Fruit fly (Drosophila melanogaster): ENCODE data around the gene qin.

qin gene

DNA sequence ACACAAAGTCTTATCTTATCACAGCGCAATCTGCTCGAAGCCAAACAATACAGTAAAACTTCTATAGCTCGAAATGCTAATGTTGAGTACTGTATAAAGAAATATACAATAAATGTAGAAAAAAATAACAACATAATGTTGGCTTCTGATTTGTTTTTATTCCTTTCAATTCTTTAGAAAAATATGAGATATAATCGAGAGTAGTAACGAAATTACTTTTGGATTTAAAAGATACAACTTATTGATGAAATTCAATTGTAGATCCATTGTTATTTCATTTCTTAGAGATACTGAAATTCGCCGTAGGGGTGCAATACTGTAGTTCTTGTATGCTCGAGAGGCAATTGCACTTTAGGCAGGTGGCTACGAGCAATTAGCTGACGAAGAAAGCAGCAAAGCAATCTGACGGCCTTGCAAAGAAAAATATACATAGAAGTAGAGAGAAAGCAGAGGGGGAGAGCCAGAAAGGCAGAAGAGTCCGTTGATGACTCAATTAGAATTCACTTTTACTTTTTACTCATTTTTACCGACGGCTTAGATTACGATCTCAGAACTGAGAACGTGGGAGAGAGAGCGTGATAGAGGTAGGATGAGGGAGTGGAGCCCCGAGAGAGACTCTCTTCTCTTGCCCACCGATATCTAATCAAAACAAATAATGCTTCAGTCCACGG lies 79.7 kb downstream of the qin start (continued):
- TF ChIP-seq CG10209 (GFP tag; optimal IDR thresholded peaks at IDR 0.05) (peak; percentile 2), CG10267 (tag; optimal IDR thresholded peaks at IDR 0.05) (no peak), CG1602 (GFP tag; optimal IDR thresholded peaks at IDR 0.05) (peak; percentile 24), CG7786 (GFP tag; optimal IDR thresholded peaks at IDR 0.05) (no peak), CG13287 (GFP tag; IDR thresholded peaks at IDR 0.05; ENCODE audit: partially characterized antibody) (no peak), shn (GFP tag; optimal IDR thresholded peaks at IDR 0.05) (no peak), wek (GFP tag; optimal IDR thresholded peaks at IDR 0.05) (no peak), CG9932 (GFP tag; IDR thresholded peaks at IDR 0.05) (no peak), CG11093 (GFP tag; IDR thresholded peaks at IDR 0.05) (0 out of 3 replicates have a peak, but pooled peaks have one; percentile 37), nerfin-1 (tag; optimal IDR thresholded peaks at IDR 0.05) (peak; percentile 76), Hr39 (optimal IDR thresholded peaks at IDR 0.05) (no peak), Adf1 (GFP tag; IDR thresholded peaks at IDR 0.05) (no peak), CG3995 (GFP tag; optimal IDR thresholded peaks at IDR 0.05) (no peak), Nf-YC (tag; optimal IDR thresholded peaks at IDR 0.05) (no peak), rib (GFP tag; IDR thresholded peaks at IDR 0.05) (no peak), tio (GFP tag; optimal IDR thresholded peaks at IDR 0.05) (no peak), Mrtf (GFP tag; IDR thresholded peaks at IDR 0.05) (no peak), gt (GFP tag; IDR thresholded peaks at IDR 0.05) (no peak), lmd (GFP tag; IDR thresholded peaks at IDR 0.05) (peak; percentile 45), CG34376 (GFP tag; optimal IDR thresholded peaks at IDR 0.05) (no peak), br (optimal IDR thresholded peaks at IDR 0.05) (no peak), ase (GFP tag; IDR thresholded peaks at IDR 0.05) (no peak), Scr (GFP tag; IDR thresholded peaks at IDR 0.05; ENCODE audit: partially characterized antibody) (no peak), CG2199 (GFP tag; IDR thresholded peaks at IDR 0.05) (no peak), CG7372 (GFP tag; IDR thresholded peaks at IDR 0.05) (0 out of 2 replicates have a peak, but pooled peaks have one; percentile 32), Atf6 (GFP tag; IDR thresholded peaks at IDR 0.05) (no peak), CG4617 (GFP tag; optimal IDR thresholded peaks at IDR 0.05; ENCODE audit: borderline replicate concordance) (no peak), Ada2b (GFP tag; IDR thresholded peaks at IDR 0.05) (no peak), sob (GFP tag; IDR thresholded peaks at IDR 0.05) (peak; percentile 52; the same call in 1 of the 2 replicates), CG9609 (GFP tag; optimal IDR thresholded peaks at IDR 0.05) (no peak), kay (GFP tag; optimal IDR thresholded peaks at IDR 0.05) (no peak), CG33213 (GFP tag; optimal IDR thresholded peaks at IDR 0.05) (no peak), CG2889 (GFP tag; IDR thresholded peaks at IDR 0.05) (no peak), Oaz (GFP tag; IDR thresholded peaks at IDR 0.05) (no peak), ttk (GFP tag; IDR thresholded peaks at IDR 0.05) (0 out of 2 replicates have a peak, but pooled peaks have one; percentile 29), Doc3 (GFP tag; IDR thresholded peaks at IDR 0.05; ENCODE audit: partially characterized antibody) (no peak), CG11560 (tag; IDR thresholded peaks at IDR 0.05) (no peak), HLHmδ (GFP tag; optimal IDR thresholded peaks at IDR 0.05) (no peak), CG4707 (GFP tag; optimal IDR thresholded peaks at IDR 0.05) (no peak), CG1792 (GFP tag; optimal IDR thresholded peaks at IDR 0.05) (no peak), Taf1 (GFP tag; IDR thresholded peaks at IDR 0.05) (no peak), CG31365 (tag; optimal IDR thresholded peaks at IDR 0.05) (no peak), unc-4 (GFP tag; IDR thresholded peaks at IDR 0.05; ENCODE audit: partially characterized antibody) (no peak), amos (GFP tag; IDR thresholded peaks at IDR 0.05; ENCODE audit: partially characterized antibody) (no peak), CG13624 (GFP tag; optimal IDR thresholded peaks at IDR 0.05) (peak; percentile 65), CG9797 (GFP tag; optimal IDR thresholded peaks at IDR 0.05) (no peak), CG12769 (tag; optimal IDR thresholded peaks at IDR 0.05) (no peak), CG15073 (GFP tag; optimal IDR thresholded peaks at IDR 0.05) (no peak), pita (GFP tag; optimal IDR thresholded peaks at IDR 0.05) (no peak), CG1529 (GFP tag; optimal IDR thresholded peaks at IDR 0.05) (no peak), vfl (GFP tag; optimal IDR thresholded peaks at IDR 0.05) (no peak)

Measured in whole organism, embryonic.